Worm (Caenorhabditis elegans): ENCODE data around the gene T22H9.1.

DNA sequence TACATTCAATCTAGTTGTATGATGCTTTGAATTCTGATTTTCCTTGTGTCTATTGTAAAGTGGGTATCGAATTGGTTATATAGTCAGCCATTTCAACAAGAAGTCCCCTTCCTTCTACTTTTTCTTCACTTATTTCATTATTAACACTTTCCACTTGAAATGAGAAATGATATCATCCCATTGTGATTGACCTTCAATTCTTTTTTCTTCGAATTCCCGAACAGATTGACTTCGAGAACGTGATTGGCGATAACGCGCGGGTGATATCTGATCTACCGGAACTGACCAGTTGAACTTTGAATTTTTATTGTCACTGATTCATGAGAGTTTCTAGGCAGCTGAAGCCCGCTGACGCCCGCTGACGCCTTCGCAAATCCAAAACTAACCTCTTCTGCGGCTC, 18.7 kb downstream of the T22H9.1 start:
- TF ChIP-seq him-1 (tag; optimal IDR thresholded peaks at IDR 0.05) (no peak), dao-5 (tag; optimal IDR thresholded peaks at IDR 0.05) (no peak), W03F9.2 (tag; optimal IDR thresholded peaks at IDR 0.05) (no peak)
